Worm (Caenorhabditis elegans) whole organism, early embryonic: Measurements from ENCODE around the gene T20F7.3.
"Not testable (repeated sequence)": the region's sequence is repeated elsewhere in the genome, so short reads cannot be mapped to it uniquely, and the experiment has no call there.

Source experiments
- B0310.2 ChIP-seq: sonication (generic microtip); optimal IDR thresholded peaks from 2 replicates; lab custom pipeline; 2016; ENCODE audit warnings: mild to moderate bottlenecking, missing genetic modification characterization, missing compliant biosample characterization
- F13C5.2 ChIP-seq: sonication (generic microtip); optimal IDR thresholded peaks from 2 replicates; lab custom pipeline; 2017; ENCODE audit warnings: mild to moderate bottlenecking, missing genetic modification characterization, inconsistent platforms, missing compliant biosample characterization
- aly-1 ChIP-seq: sonication (generic microtip); optimal IDR thresholded peaks from 2 replicates; lab custom pipeline; 2016; ENCODE audit warnings: missing genetic modification characterization, missing compliant biosample characterization
- ama-1 ChIP-seq: fragments of 150-350 bp; optimal IDR thresholded peaks from 2 replicates; lab custom pipeline; 2014
- ceh-13 ChIP-seq: fragments of 200-800 bp; sonication (Bioruptor generic); optimal IDR thresholded peaks from 2 replicates; lab custom pipeline; 2018; ENCODE audit warnings: mild to moderate bottlenecking, missing genetic modification characterization, missing compliant biosample characterization
- ceh-36 ChIP-seq: sonication (generic microtip); optimal IDR thresholded peaks from 2 replicates; lab custom pipeline; 2016; ENCODE audit warnings: missing genetic modification characterization, inconsistent platforms, missing compliant biosample characterization
- ets-7 ChIP-seq: sonication (generic microtip); optimal IDR thresholded peaks from 2 replicates; lab custom pipeline; 2016; ENCODE audit warnings: missing genotype, missing genetic modification characterization, missing compliant biosample characterization
- flt-1 ChIP-seq: fragments of 200-800 bp; sonication (Bioruptor generic); IDR thresholded peaks from 2 replicates; pipeline ENCODE4 v1.3.6; 2022; ENCODE audit warnings: missing genetic modification characterization, missing compliant biosample characterization
- hmbx-1 ChIP-seq: sonication (generic microtip); optimal IDR thresholded peaks from 2 replicates; lab custom pipeline; 2016; ENCODE audit warnings: mild to moderate bottlenecking, missing genetic modification characterization, missing compliant biosample characterization
- hmg-4 ChIP-seq: fragments of 200-800 bp; sonication (Bioruptor generic); optimal IDR thresholded peaks from 2 replicates; lab custom pipeline; 2018; ENCODE audit warnings: mild to moderate bottlenecking, missing genetic modification characterization, missing compliant biosample characterization
- hnd-1 ChIP-seq: sonication (generic microtip); optimal IDR thresholded peaks from 2 replicates; lab custom pipeline; 2016; ENCODE audit warnings: missing genetic modification characterization, missing compliant biosample characterization
- pes-1 ChIP-seq: fragments of 200-800 bp; sonication (Bioruptor generic); IDR thresholded peaks from 2 replicates; pipeline ENCODE4 v1.3.6; 2022; ENCODE audit warnings: missing genetic modification reagents, missing genetic modification characterization, missing compliant biosample characterization
- scrt-1 ChIP-seq: fragments of 200-800 bp; sonication (Bioruptor generic); IDR thresholded peaks from 2 replicates; pipeline ENCODE4 v1.3.6; 2022; ENCODE audit warnings: missing genetic modification characterization, missing compliant biosample characterization
- sea-1 ChIP-seq: fragments of 200-800 bp; sonication (Bioruptor generic); conservative IDR thresholded peaks from 2 replicates; pipeline ENCODE4 v1.3.6; 2022; ENCODE audit warnings: missing genetic modification characterization, missing compliant biosample characterization
- tbx-11 ChIP-seq: fragments of 200-800 bp; sonication (Bioruptor generic); IDR thresholded peaks from 2 replicates; pipeline ENCODE4 v1.3.6; 2022; ENCODE audit warnings: missing genetic modification characterization, missing compliant biosample characterization
- tbx-37 ChIP-seq: fragments of 200-800 bp; sonication (Bioruptor generic); conservative IDR thresholded peaks from 2 replicates; pipeline ENCODE4 v1.3.6; 2022; ENCODE audit warnings: missing genetic modification reagents, missing genetic modification characterization, missing compliant biosample characterization
- tra-4 ChIP-seq: sonication (generic microtip); optimal IDR thresholded peaks from 2 replicates; lab custom pipeline; 2017; ENCODE audit warnings: missing genetic modification characterization, missing compliant biosample characterization

The T20F7.3 gene

ce11 chrX:16821533-16821932 lies 38.7 kb upstream of the T20F7.3 start:
- no peak for TF ChIP-seq aly-1
- TF ChIP-seq hnd-1 (tag; lab: Kevin White, UChicago): no peak
- no peak for TF ChIP-seq tra-4 (tag; lab: Kevin White, UChicago)
- no peak for TF ChIP-seq ceh-36 (tag; lab: Kevin White, UChicago)
- no peak for TF ChIP-seq hmg-4 (GFP tag; lab: Kevin White, UChicago)
- TF ChIP-seq hmbx-1: no peak
- no peak for TF ChIP-seq ets-7 (tag; lab: Kevin White, UChicago)
- no peak for TF ChIP-seq flt-1 (GFP tag; lab: Robert Waterston, UW)

ce11 chrX:16825358-16825757 lies 34.8 kb upstream of the T20F7.3 start, which contains the start of gene sto-5:
Gene sto-5, minus strand, starts transcription at chrX:16825458.
- no peak for TF ChIP-seq scrt-1 (GFP tag; lab: Robert Waterston, UW)
- TF ChIP-seq hmbx-1: no peak
- TF ChIP-seq tra-4 (tag; lab: Kevin White, UChicago): no peak
- no peak for TF ChIP-seq tbx-11 (GFP tag; lab: Robert Waterston, UW)
- TF ChIP-seq sea-1 (GFP tag; lab: Robert Waterston, UW): no peak
- TF ChIP-seq hmg-4 (GFP tag; lab: Kevin White, UChicago): no peak
- no peak for TF ChIP-seq pes-1 (GFP tag; lab: Robert Waterston, UW)
- no peak for TF ChIP-seq hnd-1 (tag; lab: Kevin White, UChicago)
- no peak for TF ChIP-seq ama-1 (lab: Kevin White, UChicago)
- no peak for TF ChIP-seq flt-1 (GFP tag; lab: Robert Waterston, UW)
- TF ChIP-seq F13C5.2 (tag; lab: Kevin White, UChicago): no peak
- no peak for TF ChIP-seq ceh-36 (tag; lab: Kevin White, UChicago)
- TF ChIP-seq B0310.2 (tag; lab: Kevin White, UChicago): no peak
- no peak for TF ChIP-seq aly-1
- no peak for TF ChIP-seq tbx-37 (GFP tag; lab: Robert Waterston, UW)

ce11 chrX:16826500-16826899 lies 33.7 kb upstream of the T20F7.3 start:
- TF ChIP-seq hmbx-1 (no peak), sea-1 (GFP tag; lab: Robert Waterston, UW) (no peak), B0310.2 (tag; lab: Kevin White, UChicago) (no peak), F13C5.2 (tag; lab: Kevin White, UChicago) (no peak), aly-1 (no peak), tra-4 (tag; lab: Kevin White, UChicago) (no peak), tbx-37 (GFP tag; lab: Robert Waterston, UW) (no peak), ceh-36 (tag; lab: Kevin White, UChicago) (no peak), hnd-1 (tag; lab: Kevin White, UChicago) (no peak), scrt-1 (GFP tag; lab: Robert Waterston, UW) (no peak)

ce11 chrX:16834691-16835090 lies 25.5 kb upstream of the T20F7.3 start, which contains the start of gene F41G4.13:
Gene F41G4.13, minus strand, starts transcription at chrX:16834791.
- not testable (repeated sequence) for TF ChIP-seq tbx-11 (GFP tag; lab: Robert Waterston, UW); pes-1 (GFP tag; lab: Robert Waterston, UW); ets-7 (tag; lab: Kevin White, UChicago)

- TF ChIP-seq ceh-36 (tag; lab: Kevin White, UChicago): no peak
- TF ChIP-seq sea-1 (GFP tag; lab: Robert Waterston, UW): no peak
- no peak for TF ChIP-seq ets-7 (tag; lab: Kevin White, UChicago)
- TF ChIP-seq tbx-11 (GFP tag; lab: Robert Waterston, UW): no peak
- TF ChIP-seq scrt-1 (GFP tag; lab: Robert Waterston, UW): no peak
- TF ChIP-seq tra-4 (tag; lab: Kevin White, UChicago): no peak
- TF ChIP-seq ceh-13 (GFP tag; lab: Kevin White, UChicago): no peak
- TF ChIP-seq aly-1: no peak
- TF ChIP-seq F13C5.2 (tag; lab: Kevin White, UChicago): no peak
- no peak for TF ChIP-seq hmbx-1
- no peak for TF ChIP-seq pes-1 (GFP tag; lab: Robert Waterston, UW)
- no peak for TF ChIP-seq B0310.2 (tag; lab: Kevin White, UChicago)
- no peak for TF ChIP-seq ama-1 (lab: Kevin White, UChicago)
- no peak for TF ChIP-seq hmg-4 (GFP tag; lab: Kevin White, UChicago)
- no peak for TF ChIP-seq tbx-37 (GFP tag; lab: Robert Waterston, UW)
- no peak for TF ChIP-seq hnd-1 (tag; lab: Kevin White, UChicago)
- TF ChIP-seq flt-1 (GFP tag; lab: Robert Waterston, UW): no peak
These were observed 23.9 kb upstream of the T20F7.3 start, which contains the start of gene F41G4.7 for ce11 chrX:16836304-16836703. Gene F41G4.7, minus strand, starts transcription at chrX:16836404.

ce11 chrX:16840738-16841137 lies 19.5 kb upstream of the T20F7.3 start, which contains the start of gene dyla-1:
Gene dyla-1, plus strand, starts transcription at chrX:16841038.
- TF ChIP-seq ceh-13 (GFP tag; lab: Kevin White, UChicago) (no peak), tbx-37 (GFP tag; lab: Robert Waterston, UW) (no peak), ama-1 (lab: Kevin White, UChicago) (no peak), hmg-4 (GFP tag; lab: Kevin White, UChicago) (no peak), F13C5.2 (tag; lab: Kevin White, UChicago) (no peak), aly-1 (no peak), scrt-1 (GFP tag; lab: Robert Waterston, UW) (no peak), hnd-1 (tag; lab: Kevin White, UChicago) (no peak), sea-1 (GFP tag; lab: Robert Waterston, UW) (no peak), tbx-11 (GFP tag; lab: Robert Waterston, UW) (no peak), tra-4 (tag; lab: Kevin White, UChicago) (no peak), flt-1 (GFP tag; lab: Robert Waterston, UW) (no peak), pes-1 (GFP tag; lab: Robert Waterston, UW) (no peak), B0310.2 (tag; lab: Kevin White, UChicago) (no peak), ceh-36 (tag; lab: Kevin White, UChicago) (no peak), hmbx-1 (no peak)

- TF ChIP-seq ceh-36 (tag; lab: Kevin White, UChicago) (no peak), aly-1 (no peak), hmg-4 (GFP tag; lab: Kevin White, UChicago) (no peak), tbx-37 (GFP tag; lab: Robert Waterston, UW) (no peak)
These were observed 17.3 kb upstream of the T20F7.3 start for ce11 chrX:16842935-16843334.
